Worm (Caenorhabditis elegans): ENCODE measurements around the gene C35D10.1.

Gene C35D10.1

ce11 chrIII:4912317-4912716, 32.8 kb downstream of the C35D10.1 start, which contains the start of the genes F26F4.9 and cee-1 (continued):
- TF ChIP-seq hlh-12 (tag; optimal IDR thresholded peaks at IDR 0.05) (no peak), chd-7 (tag; optimal IDR thresholded peaks at IDR 0.05) (no peak), madf-6 (GFP tag; IDR thresholded peaks at IDR 0.05) (no peak), ZK185.1 (tag; optimal IDR thresholded peaks at IDR 0.05; ENCODE audit: poor library complexity, severe bottlenecking) (peak; percentile 76), K12H6.12 (tag; optimal IDR thresholded peaks at IDR 0.05) (no peak), cebp-1 (GFP tag; IDR thresholded peaks at IDR 0.05) (no peak), cebp-1 (tag; optimal IDR thresholded peaks at IDR 0.05) (peak; percentile 24), F23B12.7 (tag; optimal IDR thresholded peaks at IDR 0.05; ENCODE audit: insufficient read depth) (no peak), mcd-1 (GFP tag; IDR thresholded peaks at IDR 0.05) (peak; percentile 48; the same call in 1 of the 2 replicates), madf-8 (GFP tag; conservative IDR thresholded peaks at IDR 0.05) (peak; percentile 36; the same call in 1 of the 2 replicates), rcor-1 (GFP tag; IDR thresholded peaks at IDR 0.05) (0 out of 2 replicates have a peak, but pooled peaks have one; percentile 15), hmg-20 (GFP tag; IDR thresholded peaks at IDR 0.05) (no peak), ztf-22 (GFP tag; optimal IDR thresholded peaks at IDR 0.05) (no peak), F57C9.4 (tag; optimal IDR thresholded peaks at IDR 0.05) (no peak), pbrm-1 (GFP tag; IDR thresholded peaks at IDR 0.05) (no peak), hrde-1 (tag; optimal IDR thresholded peaks at IDR 0.05; ENCODE audit: borderline replicate concordance) (no peak), lin-35 (GFP tag; optimal IDR thresholded peaks at IDR 0.05) (peak in 1 of 3 experiments; percentile 63), rec-8 (tag; optimal IDR thresholded peaks at IDR 0.05) (peak in 1 of 2 experiments; percentile 53)

- TF ChIP-seq hrde-1 (tag; optimal IDR thresholded peaks at IDR 0.05; ENCODE audit: borderline replicate concordance) (peak; percentile 19), ceh-40 (GFP tag; IDR thresholded peaks at IDR 0.05) (no peak)
Observed at ce11 chrIII:4913736-4914135, 34.2 kb downstream of the C35D10.1 start.

- no peak for TF ChIP-seq lin-40 (tag; optimal IDR thresholded peaks at IDR 0.05)
- no peak for TF ChIP-seq bed-2 (GFP tag; IDR thresholded peaks at IDR 0.05)
- TF ChIP-seq lin-54 (GFP tag; optimal IDR thresholded peaks at IDR 0.05) = peak; percentile 14
- no peak for TF ChIP-seq cebp-2 (GFP tag; IDR thresholded peaks at IDR 0.05)
- TF ChIP-seq ceh-58 (GFP tag; IDR thresholded peaks at IDR 0.05) = 0 out of 2 replicates have a peak, but pooled peaks have one; percentile 56
- TF ChIP-seq dox-1 (GFP tag; IDR thresholded peaks at IDR 0.05) = no peak
- no peak for TF ChIP-seq him-1 (tag; optimal IDR thresholded peaks at IDR 0.05)
Observed at ce11 chrIII:4917077-4917476, 37.5 kb downstream of the C35D10.1 start, which contains the start of gene rars-1. Gene rars-1, minus strand, starts transcription at chrIII:4917177.

ce11 chrIII:4917960-4918712, 38.6 kb downstream of the C35D10.1 start, which contains the start of gene rpb-8:
Gene rpb-8, minus strand, starts transcription at chrIII:4918008.
- no peak for TF ChIP-seq nhr-27 (tag; optimal IDR thresholded peaks at IDR 0.05)
- 0 out of 2 replicates have a peak, but pooled peaks have one; percentile 14 for TF ChIP-seq ceh-91 (GFP tag; IDR thresholded peaks at IDR 0.05)
- no peak for TF ChIP-seq ztf-18 (tag; optimal IDR thresholded peaks at IDR 0.05)
- peak; percentile 29 for TF ChIP-seq snpc-3.4 (tag; optimal IDR thresholded peaks at IDR 0.05)
- no peak for TF ChIP-seq Y67H2A.10 (GFP tag; conservative IDR thresholded peaks at IDR 0.05)
- TF ChIP-seq cebp-1 (GFP tag; IDR thresholded peaks at IDR 0.05) = no peak
- peak; percentile 80 for TF ChIP-seq cebp-1 (tag; optimal IDR thresholded peaks at IDR 0.05)
- no peak for TF ChIP-seq mel-28 (tag; optimal IDR thresholded peaks at IDR 0.05; ENCODE audit: borderline replicate concordance)
- no peak for TF ChIP-seq attf-6 (GFP tag; IDR thresholded peaks at IDR 0.05)
- TF ChIP-seq nhr-120 (GFP tag; IDR thresholded peaks at IDR 0.05) = no peak
- no peak for TF ChIP-seq sdz-38 (tag; optimal IDR thresholded peaks at IDR 0.05)
- 0 out of 2 replicates have a peak, but pooled peaks have one; percentile 17 for TF ChIP-seq D2030.7 (GFP tag; IDR thresholded peaks at IDR 0.05)
- peak; percentile 85 to 96 for TF ChIP-seq let-607 (tag; optimal IDR thresholded peaks at IDR 0.05)
- TF ChIP-seq attf-3 (GFP tag; conservative IDR thresholded peaks at IDR 0.05) = no peak
- peak; percentile 70 for TF ChIP-seq efl-1 (GFP tag; optimal IDR thresholded peaks at IDR 0.05)
- TF ChIP-seq F57C9.4 (tag; optimal IDR thresholded peaks at IDR 0.05) = no peak
- no peak for TF ChIP-seq lir-1 (GFP tag; conservative IDR thresholded peaks at IDR 0.05)
- peak; percentile 8; the same call in 1 of the 2 replicates for TF ChIP-seq hmg-1.2 (GFP tag; IDR thresholded peaks at IDR 0.05)
